Worm (Caenorhabditis elegans) whole organism, late embryonic: ENCODE data around the gene hyl-2.

Experiments used
- C38D4.7 ChIP-seq: fragments of 200-800 bp; sonication (Bioruptor generic); optimal IDR thresholded peaks from 2 replicates; lab custom pipeline; 2018; ENCODE audit warnings: mild to moderate bottlenecking, missing genetic modification characterization, moderate library complexity, missing compliant biosample characterization
- F13H6.1 ChIP-seq: sonication (generic microtip); optimal IDR thresholded peaks from 2 replicates; lab custom pipeline; 2016; ENCODE audit warnings: missing genetic modification characterization, missing compliant biosample characterization
- K02D7.2 ChIP-seq: sonication (generic microtip); optimal IDR thresholded peaks from 2 replicates; lab custom pipeline; 2017; ENCODE audit warnings: mild to moderate bottlenecking, missing genetic modification characterization, missing compliant biosample characterization
- K09A11.1 ChIP-seq: sonication (generic microtip); optimal IDR thresholded peaks from 2 replicates; lab custom pipeline; 2017; ENCODE audit warnings: antibody characterized with exemption, mild to moderate bottlenecking, missing genetic modification characterization, missing compliant biosample characterization; ENCODE audit not compliant: insufficient read depth
- Y22D7AL.16 ChIP-seq: sonication (generic microtip); optimal IDR thresholded peaks from 2 replicates; lab custom pipeline; 2016; ENCODE audit warnings: missing genetic modification characterization, missing compliant biosample characterization
- ceh-14 ChIP-seq: sonication (generic microtip); optimal IDR thresholded peaks from 2 replicates; lab custom pipeline; 2016; ENCODE audit warnings: missing genotype, missing genetic modification characterization, missing compliant biosample characterization
- ceh-18 ChIP-seq: sonication (generic microtip); optimal IDR thresholded peaks from 2 replicates; lab custom pipeline; 2016; ENCODE audit warnings: missing genetic modification characterization, missing compliant biosample characterization
- ceh-19 ChIP-seq: fragments of 200-800 bp; sonication (Bioruptor generic); optimal IDR thresholded peaks from 2 replicates; lab custom pipeline; 2018; ENCODE audit warnings: mild to moderate bottlenecking, missing genetic modification characterization, missing compliant biosample characterization
- ceh-2 ChIP-seq: sonication (generic microtip); optimal IDR thresholded peaks from 2 replicates; lab custom pipeline; 2016; ENCODE audit warnings: missing genotype, missing genetic modification characterization, missing compliant biosample characterization
- ceh-22 ChIP-seq: sonication (generic microtip); optimal IDR thresholded peaks from 2 replicates; lab custom pipeline; 2017; ENCODE audit warnings: missing biosample characterization, missing genetic modification characterization
- ceh-24 ChIP-seq: sonication (generic microtip); optimal IDR thresholded peaks from 2 replicates; lab custom pipeline; 2016; ENCODE audit warnings: mild to moderate bottlenecking, missing genetic modification characterization, missing compliant biosample characterization
- ceh-30 ChIP-seq: fragments of 150-350 bp; optimal IDR thresholded peaks from 2 replicates; lab custom pipeline; 2014; ENCODE audit warnings: missing biosample characterization, missing genetic modification characterization
- ceh-31 ChIP-seq: sonication (generic microtip); optimal IDR thresholded peaks from 2 replicates; lab custom pipeline; 2016; ENCODE audit warnings: missing genetic modification characterization, missing compliant biosample characterization
- ceh-34 ChIP-seq: sonication (generic microtip); optimal IDR thresholded peaks from 2 replicates; lab custom pipeline; 2016; ENCODE audit warnings: mild to moderate bottlenecking, missing genetic modification characterization, missing compliant biosample characterization
- ceh-48 ChIP-seq: sonication (generic microtip); optimal IDR thresholded peaks from 2 replicates; lab custom pipeline; 2016; ENCODE audit warnings: missing genetic modification characterization, inconsistent platforms, missing compliant biosample characterization
- ceh-6 ChIP-seq: fragments of 200-800 bp; sonication (Bioruptor generic); optimal IDR thresholded peaks from 2 replicates; lab custom pipeline; 2018; ENCODE audit warnings: mild to moderate bottlenecking, missing genetic modification characterization, missing compliant biosample characterization
- ceh-9 ChIP-seq: sonication (generic microtip); optimal IDR thresholded peaks from 2 replicates; lab custom pipeline; 2016; ENCODE audit warnings: mild to moderate bottlenecking, missing genetic modification characterization, inconsistent platforms, missing compliant biosample characterization
- dmd-4 ChIP-seq: sonication (generic microtip); optimal IDR thresholded peaks from 2 replicates; lab custom pipeline; 2016; ENCODE audit warnings: borderline replicate concordance, missing genetic modification characterization, missing compliant biosample characterization
- elt-4 ChIP-seq: sonication (generic microtip); optimal IDR thresholded peaks from 2 replicates; lab custom pipeline; 2016; ENCODE audit warnings: missing genetic modification characterization, missing compliant biosample characterization
- ets-4 ChIP-seq: sonication (generic microtip); optimal IDR thresholded peaks from 2 replicates; lab custom pipeline; 2016; ENCODE audit warnings: missing genetic modification characterization, missing compliant biosample characterization
- eyg-1 ChIP-seq: sonication (generic microtip); optimal IDR thresholded peaks from 2 replicates; lab custom pipeline; 2016; ENCODE audit warnings: missing genotype, missing genetic modification characterization, missing compliant biosample characterization
- hlh-13 ChIP-seq: fragments of 200-800 bp; sonication (Bioruptor generic); optimal IDR thresholded peaks from 2 replicates; lab custom pipeline; 2018; ENCODE audit warnings: mild to moderate bottlenecking, missing genetic modification characterization, missing compliant biosample characterization
- hlh-15 ChIP-seq: sonication (generic microtip); optimal IDR thresholded peaks from 2 replicates; lab custom pipeline; 2016; ENCODE audit warnings: missing genetic modification characterization, missing compliant biosample characterization
- hlh-30 ChIP-seq: sonication (generic microtip); optimal IDR thresholded peaks from 2 replicates; lab custom pipeline; 2017; ENCODE audit warnings: antibody characterized with exemption, missing genetic modification characterization, missing compliant biosample characterization; ENCODE audit not compliant: insufficient read depth
- hlh-6 ChIP-seq: sonication (generic microtip); optimal IDR thresholded peaks from 2 replicates; lab custom pipeline; 2016; ENCODE audit warnings: missing genotype, missing genetic modification characterization, missing compliant biosample characterization
- hlh-8 ChIP-seq: sonication (generic microtip); optimal IDR thresholded peaks from 2 replicates; lab custom pipeline; 2016; ENCODE audit warnings: missing genotype, missing genetic modification characterization, missing compliant biosample characterization
- nfya-1 ChIP-seq: sonication (generic microtip); optimal IDR thresholded peaks from 2 replicates; lab custom pipeline; 2017; ENCODE audit warnings: missing genetic modification characterization, mild to moderate bottlenecking, missing compliant biosample characterization, antibody characterized with exemption, moderate library complexity
- nhr-11 ChIP-seq: fragments of 150-350 bp; optimal IDR thresholded peaks from 2 replicates; lab custom pipeline; 2014; ENCODE audit warnings: missing biosample characterization, missing genetic modification characterization
- npax-4 ChIP-seq: sonication (generic microtip); optimal IDR thresholded peaks from 2 replicates; lab custom pipeline; 2016; ENCODE audit warnings: missing genetic modification characterization, missing compliant biosample characterization
- pag-3 ChIP-seq: sonication (generic microtip); optimal IDR thresholded peaks from 2 replicates; lab custom pipeline; 2016; ENCODE audit warnings: missing compliant biosample characterization, missing genetic modification characterization, borderline replicate concordance
- pat-9 ChIP-seq: fragments of 200-800 bp; sonication (Bioruptor generic); optimal IDR thresholded peaks from 2 replicates; lab custom pipeline; 2018; ENCODE audit warnings: mild to moderate bottlenecking, missing genetic modification characterization, moderate library complexity, missing compliant biosample characterization
- pha-2 ChIP-seq: sonication (generic microtip); optimal IDR thresholded peaks from 2 replicates; lab custom pipeline; 2017; ENCODE audit warnings: mild to moderate bottlenecking, missing genetic modification characterization, missing compliant biosample characterization
- pha-4 ChIP-seq: fragments of 150-350 bp; optimal IDR thresholded peaks from 2 replicates; lab custom pipeline; 2018; ENCODE audit warnings: missing biosample characterization, missing genetic modification reagents, missing genetic modification characterization
- pqm-1 ChIP-seq: sonication (generic microtip); optimal IDR thresholded peaks from 2 replicates; lab custom pipeline; 2016; ENCODE audit warnings: missing genetic modification characterization, missing compliant biosample characterization
- rnt-1 ChIP-seq: sonication (generic microtip); optimal IDR thresholded peaks from 2 replicates; lab custom pipeline; 2016; ENCODE audit warnings: missing genetic modification characterization, missing compliant biosample characterization
- sox-4 ChIP-seq: sonication (generic microtip); optimal IDR thresholded peaks from 2 replicates; lab custom pipeline; 2017; ENCODE audit warnings: mild to moderate bottlenecking, missing genetic modification characterization, inconsistent platforms, missing compliant biosample characterization
- syd-9 ChIP-seq: sonication (generic microtip); optimal IDR thresholded peaks from 2 replicates; lab custom pipeline; 2016; ENCODE audit warnings: mild to moderate bottlenecking, missing genetic modification characterization, moderate library complexity, missing compliant biosample characterization
- tbx-7 ChIP-seq: sonication (generic microtip); optimal IDR thresholded peaks from 2 replicates; lab custom pipeline; 2016; ENCODE audit warnings: missing genotype, missing genetic modification characterization, missing compliant biosample characterization
- ttx-3 ChIP-seq: sonication (generic microtip); optimal IDR thresholded peaks from 2 replicates; lab custom pipeline; 2016; ENCODE audit warnings: missing genetic modification reagents, missing genetic modification characterization, missing compliant biosample characterization
- unc-42 ChIP-seq: sonication (generic microtip); optimal IDR thresholded peaks from 2 replicates; lab custom pipeline; 2016; ENCODE audit warnings: missing genotype, missing genetic modification characterization, missing compliant biosample characterization
- unc-55 ChIP-seq: sonication (generic microtip); optimal IDR thresholded peaks from 2 replicates; lab custom pipeline; 2017; ENCODE audit warnings: missing biosample characterization, missing genetic modification reagents, missing genetic modification characterization
- zip-5 ChIP-seq: sonication (generic microtip); optimal IDR thresholded peaks from 2 replicates; lab custom pipeline; 2016; ENCODE audit warnings: missing genetic modification characterization, missing compliant biosample characterization

The hyl-2 gene

DNA sequence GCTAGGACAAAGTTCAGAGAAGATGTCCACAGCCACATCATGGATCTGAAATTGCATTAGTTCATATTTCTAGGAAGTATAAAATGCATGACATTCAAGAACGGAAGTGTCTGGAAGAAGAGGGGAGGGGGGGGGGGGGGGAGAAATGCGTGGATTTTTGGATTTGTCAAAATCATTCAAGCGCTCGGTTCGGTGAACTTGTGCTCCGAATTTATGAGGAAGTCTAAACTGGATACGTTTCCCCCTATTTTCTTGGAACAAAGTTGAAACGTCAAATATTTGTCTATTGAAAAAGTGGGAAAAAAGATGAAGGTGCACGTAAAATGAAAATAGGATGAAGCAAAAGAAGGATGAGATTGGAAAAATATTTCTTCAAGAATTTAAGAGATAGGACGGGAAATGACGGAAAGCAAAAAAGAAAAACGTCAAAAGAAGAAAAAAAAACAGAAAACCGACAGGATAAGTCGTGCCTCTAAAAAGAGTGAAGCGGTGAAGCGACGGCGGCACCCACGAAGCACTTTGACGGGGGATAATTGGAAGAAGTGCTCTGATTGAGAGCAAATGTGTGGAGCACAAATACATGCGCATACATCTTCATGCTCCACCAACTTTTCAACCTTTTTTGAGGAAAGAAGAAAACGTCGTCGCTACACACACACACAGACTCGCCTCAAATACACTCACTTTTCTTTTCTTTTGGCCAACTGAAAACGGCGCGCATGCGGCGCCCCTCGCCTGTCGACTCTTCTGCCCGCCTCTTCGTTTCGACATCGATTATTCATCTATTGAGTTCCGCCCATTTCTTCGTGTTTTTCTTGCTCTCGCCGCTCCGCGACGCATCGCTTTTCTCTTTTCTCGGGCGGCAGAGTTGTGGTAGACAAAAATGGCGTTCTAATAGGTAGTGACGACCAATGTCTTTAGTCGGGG lies 21.6 kb upstream of the hyl-2 start, which contains the start of gene F55D10.4:
Gene F55D10.4 (minus strand): TSS at position 51 of the 927 bp plus-strand sequence.
- TF ChIP-seq ceh-48 (peak; percentile 2), ceh-31 (tag; lab: Kevin White, UChicago) (peak; percentile 45), unc-42 (tag; lab: Kevin White, UChicago) (peak; percentile 80), ceh-14 (tag; lab: Kevin White, UChicago) (peak; percentile 13), ceh-9 (no peak), rnt-1 (no peak), nfya-1 (tag; lab: Kevin White, UChicago) (no peak)

- TF ChIP-seq unc-42 (tag; lab: Kevin White, UChicago) = peak; percentile 72
- no peak for TF ChIP-seq pha-4 (tag; lab: Kevin White, UChicago)
- TF ChIP-seq sox-4 = no peak
Measured at ce11 chrX:4718114-4718513, 18.9 kb upstream of the hyl-2 start.

DNA sequence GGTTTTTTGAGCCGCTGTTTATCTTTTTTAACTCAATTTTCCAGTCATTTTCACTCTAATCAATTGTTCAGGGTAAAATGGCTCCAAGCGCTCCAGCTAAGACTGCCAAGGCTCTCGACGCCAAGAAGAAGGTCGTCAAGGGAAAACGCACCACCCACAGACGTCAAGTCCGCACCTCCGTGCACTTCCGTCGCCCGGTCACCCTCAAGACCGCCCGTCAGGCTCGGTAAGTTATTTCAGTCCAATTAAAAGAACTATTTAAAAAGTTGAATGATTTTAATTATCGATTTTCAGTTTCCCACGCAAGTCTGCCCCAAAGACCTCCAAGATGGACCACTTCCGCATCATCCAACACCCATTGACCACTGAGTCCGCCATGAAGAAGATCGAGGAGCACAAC lies 15.8 kb upstream of the hyl-2 start, which contains the start of gene rpl-25.1:
Gene rpl-25.1 (plus strand): TSS at position 72 of the 400 bp plus-strand sequence.
- no peak for TF ChIP-seq hlh-6

DNA sequence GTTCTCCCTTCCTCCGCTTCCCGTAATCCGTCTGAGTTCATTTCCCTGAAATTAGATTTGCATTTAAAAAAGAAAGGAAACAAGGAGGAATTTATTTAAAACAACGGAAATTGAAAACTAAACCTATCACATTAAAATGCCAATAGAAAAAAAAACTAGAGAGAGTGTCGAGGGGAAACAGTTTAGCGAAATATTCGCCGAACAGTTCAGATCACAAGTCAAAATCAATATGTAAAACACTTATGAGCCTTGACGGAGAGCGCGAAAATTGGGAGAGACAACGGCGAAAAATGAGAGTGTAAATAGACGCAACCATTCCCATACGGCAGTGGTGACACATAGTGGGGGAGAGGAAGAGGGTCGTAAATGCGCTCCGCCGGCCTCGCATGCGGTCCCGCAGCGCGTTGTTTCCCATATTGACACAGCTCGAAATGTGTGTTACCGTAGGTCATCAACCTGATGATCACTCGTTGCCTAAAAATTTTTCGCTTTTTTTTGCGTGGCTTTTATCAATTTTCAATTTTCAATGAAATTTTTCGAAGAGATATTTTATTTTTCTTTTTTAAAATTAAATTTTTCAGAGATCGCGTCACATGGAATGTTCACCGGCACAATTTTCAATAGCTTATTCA lies 12.6 kb upstream of the hyl-2 start, which contains the start of the genes dnj-14 and glit-1:
Gene dnj-14 (minus strand): TSS at position 51 of the 632 bp plus-strand sequence.
Gene glit-1 (plus strand): TSS at position 582 of the 632 bp plus-strand sequence.
- TF ChIP-seq ceh-24 (tag; lab: Kevin White, UChicago) (no peak), sox-4 (no peak), dmd-4 (tag; lab: Kevin White, UChicago) (no peak), pag-3 (tag; lab: Kevin White, UChicago) (no peak), ceh-48 (peak; percentile 44), ttx-3 (tag; lab: Kevin White, UChicago) (no peak), ceh-2 (peak; percentile 65), syd-9 (peak; percentile 60), F13H6.1 (peak; percentile 64), ceh-18 (peak; percentile 85), K09A11.1 (tag; lab: Kevin White, UChicago) (peak; percentile 16), pqm-1 (tag; lab: Kevin White, UChicago) (peak; percentile 68), pat-9 (tag; lab: Kevin White, UChicago) (no peak), ceh-9 (no peak), tbx-7 (no peak), pha-2 (no peak), ets-4 (peak; percentile 55), ceh-6 (no peak), C38D4.7 (GFP tag; lab: Kevin White, UChicago) (no peak), hlh-13 (GFP tag; lab: Kevin White, UChicago) (no peak), eyg-1 (peak; percentile 35), ceh-14 (tag; lab: Kevin White, UChicago) (peak; percentile 43), hlh-8 (tag; lab: Kevin White, UChicago) (peak; percentile 66), pha-4 (tag; lab: Kevin White, UChicago) (no peak), elt-4 (tag; lab: Kevin White, UChicago) (no peak), Y22D7AL.16 (tag; lab: Kevin White, UChicago) (no peak), nhr-11 (tag; lab: Kevin White, UChicago) (no peak), hlh-30 (tag; lab: Kevin White, UChicago) (peak; percentile 83), hlh-6 (no peak), ceh-30 (tag; lab: Kevin White, UChicago) (no peak), ceh-34 (tag; lab: Kevin White, UChicago) (peak; percentile 81), unc-55 (GFP tag; lab: Kevin White, UChicago) (peak; percentile 85), K02D7.2 (tag; lab: Kevin White, UChicago) (no peak), ceh-31 (tag; lab: Kevin White, UChicago) (peak; percentile 88), npax-4 (tag; lab: Kevin White, UChicago) (no peak), zip-5 (tag; lab: Kevin White, UChicago) (no peak), ceh-22 (tag; lab: Kevin White, UChicago) (peak; percentile 21), hlh-15 (tag; lab: Kevin White, UChicago) (no peak), ceh-19 (GFP tag; lab: Kevin White, UChicago) (peak; percentile 54)
